Worm (Caenorhabditis elegans) whole organism, L1 larva: Measurements from ENCODE around the gene mlh-1.
A peak's percentile ranks its signal among the peaks of the same experiment; 100 is the strongest.

Source experiments
- C16A3.4 ChIP-seq: fragments of 150-350 bp; optimal IDR thresholded peaks from 2 replicates; lab custom pipeline; 2014; ENCODE audit warnings: missing biosample characterization, missing genetic modification characterization
- C34B4.2 ChIP-seq: sonication (generic microtip); optimal IDR thresholded peaks from 2 replicates; lab custom pipeline; 2017; ENCODE audit warnings: mild to moderate bottlenecking, missing genetic modification characterization, missing compliant biosample characterization
- F16B12.6 ChIP-seq: fragments of 150-350 bp; optimal IDR thresholded peaks from 2 replicates; lab custom pipeline; 2014; ENCODE audit warnings: missing biosample characterization, missing genetic modification characterization
- aha-1 ChIP-seq: fragments of 150-350 bp; optimal IDR thresholded peaks from 2 replicates; lab custom pipeline; 2014; ENCODE audit warnings: missing biosample characterization, missing genetic modification characterization
- ama-1 ChIP-seq: fragments of 150-350 bp; optimal IDR thresholded peaks from 2 replicates; lab custom pipeline; 2014
- ceh-8 ChIP-seq: fragments of 200-800 bp; sonication (Bioruptor generic); optimal IDR thresholded peaks from 2 replicates; lab custom pipeline; 2018; ENCODE audit warnings: mild to moderate bottlenecking, missing genetic modification characterization, moderate library complexity, missing compliant biosample characterization
- ceh-88 ChIP-seq: fragments of 200-800 bp; sonication (Bioruptor generic); IDR thresholded peaks from 2 replicates; pipeline ENCODE4 v1.3.6; 2022; ENCODE audit warnings: missing genetic modification characterization, missing compliant biosample characterization
- ces-1 ChIP-seq: fragments of 150-350 bp; optimal IDR thresholded peaks from 2 replicates; lab custom pipeline; 2014; ENCODE audit warnings: missing biosample characterization, missing genetic modification reagents, missing genetic modification characterization
- dpl-1 ChIP-seq, 3 experiments: fragments of 150-350 bp in 2 of 3; sonication (generic microtip) in 1 of 3; optimal IDR thresholded peaks; 2 replicates each; lab custom pipeline; 2014 to 2017; ENCODE audit warnings: missing biosample characterization in 3 of 3, missing genetic modification characterization in 3 of 3, missing genetic modification reagents in 3 of 3
- efl-1 ChIP-seq, 4 experiments: fragments of 150-350 bp; optimal IDR thresholded peaks in 3 of 4; peaks in 1 of 4; 1 replicate in 1 of 4; 2 replicates in 3 of 4; lab custom pipeline; 2014; ENCODE audit warnings: missing biosample characterization in 2 of 4, missing genetic modification characterization in 2 of 4, missing genetic modification reagents in 2 of 4
- egl-27 ChIP-seq, 2 experiments: fragments of 150-350 bp in 1 of 2; sonication (generic microtip); optimal IDR thresholded peaks; 3 replicates each; lab custom pipeline; 2017 to 2018; ENCODE audit warnings: missing biosample characterization in 2 of 2, missing genetic modification characterization in 2 of 2, missing genetic modification reagents in 2 of 2
- elt-3 ChIP-seq, 6 experiments: fragments of 150-350 bp in 1 of 6; sonication (generic microtip); optimal IDR thresholded peaks; 2 replicates each; lab custom pipeline; 2017 to 2018; ENCODE audit warnings: missing biosample characterization in 6 of 6, missing genetic modification characterization in 6 of 6, inconsistent platforms in 1 of 6
- ets-5 ChIP-seq: fragments of 200-800 bp; sonication (Bioruptor generic); IDR thresholded peaks from 2 replicates; pipeline ENCODE4 v1.3.6; 2022; ENCODE audit warnings: missing genetic modification characterization, missing compliant biosample characterization
- fkh-10 ChIP-seq: sonication (generic microtip); optimal IDR thresholded peaks from 2 replicates; lab custom pipeline; 2017; ENCODE audit warnings: missing biosample characterization, missing genetic modification reagents, missing genetic modification characterization
- fkh-4 ChIP-seq: sonication (generic microtip); optimal IDR thresholded peaks from 2 replicates; lab custom pipeline; 2016; ENCODE audit warnings: missing compliant biosample characterization, missing genetic modification characterization, borderline replicate concordance
- fkh-8 ChIP-seq: sonication (generic microtip); optimal IDR thresholded peaks from 2 replicates; lab custom pipeline; 2016; ENCODE audit warnings: mild to moderate bottlenecking, missing genetic modification characterization, missing compliant biosample characterization
- fos-1 ChIP-seq: fragments of 150-350 bp; optimal IDR thresholded peaks from 2 replicates; lab custom pipeline; 2014; ENCODE audit warnings: missing biosample characterization, missing genetic modification characterization
- hlh-17 ChIP-seq: fragments of 200-800 bp; sonication (Bioruptor generic); optimal IDR thresholded peaks from 2 replicates; lab custom pipeline; 2018; ENCODE audit warnings: missing genetic modification characterization, mild to moderate bottlenecking, missing compliant biosample characterization, moderate library complexity, borderline replicate concordance
- hlh-4 ChIP-seq: sonication (generic microtip); optimal IDR thresholded peaks from 2 replicates; lab custom pipeline; 2016; ENCODE audit warnings: mild to moderate bottlenecking, missing genetic modification characterization, missing compliant biosample characterization
- hpl-2 ChIP-seq: fragments of 150-350 bp; optimal IDR thresholded peaks from 2 replicates; lab custom pipeline; 2014; ENCODE audit warnings: missing biosample characterization, missing genetic modification reagents, missing genetic modification characterization
- irx-1 ChIP-seq: sonication (generic microtip); optimal IDR thresholded peaks from 2 replicates; lab custom pipeline; 2016; ENCODE audit warnings: missing genetic modification characterization, missing compliant biosample characterization
- lin-13 ChIP-seq: fragments of 150-350 bp; optimal IDR thresholded peaks from 2 replicates; lab custom pipeline; 2014; ENCODE audit warnings: missing biosample characterization, missing genetic modification reagents, missing genetic modification characterization
- lin-14 ChIP-seq: fragments of 200-800 bp; sonication (Bioruptor generic); optimal IDR thresholded peaks from 2 replicates; lab custom pipeline; 2018; ENCODE audit warnings: mild to moderate bottlenecking, missing genetic modification characterization, moderate library complexity, missing compliant biosample characterization
- lsy-2 ChIP-seq, 2 experiments: fragments of 150-350 bp; optimal IDR thresholded peaks; 2 replicates each; lab custom pipeline; 2014; ENCODE audit warnings: missing biosample characterization in 2 of 2, missing genetic modification characterization in 2 of 2
- mep-1 ChIP-seq: fragments of 150-350 bp; optimal IDR thresholded peaks from 2 replicates; lab custom pipeline; 2014; ENCODE audit warnings: missing biosample characterization, missing genetic modification characterization
- nhr-11 ChIP-seq: fragments of 150-350 bp; optimal IDR thresholded peaks from 2 replicates; lab custom pipeline; 2014; ENCODE audit warnings: missing biosample characterization, missing genetic modification characterization
- nhr-20 ChIP-seq: sonication (generic microtip); optimal IDR thresholded peaks from 2 replicates; lab custom pipeline; 2016; ENCODE audit warnings: mild to moderate bottlenecking, missing genetic modification characterization, missing compliant biosample characterization
- nhr-237 ChIP-seq: fragments of 150-350 bp; optimal IDR thresholded peaks from 2 replicates; lab custom pipeline; 2014; ENCODE audit warnings: missing biosample characterization, missing genetic modification characterization
- nhr-28 ChIP-seq: fragments of 150-350 bp; optimal IDR thresholded peaks from 2 replicates; lab custom pipeline; 2014; ENCODE audit warnings: missing biosample characterization, missing genetic modification characterization
- nhr-76 ChIP-seq: sonication (generic microtip); optimal IDR thresholded peaks from 2 replicates; lab custom pipeline; 2017; ENCODE audit warnings: missing biosample characterization, missing genetic modification characterization
- nhr-85 ChIP-seq: sonication (generic microtip); peaks from one replicate; lab custom pipeline; 2016; ENCODE audit warnings: missing genetic modification characterization, inconsistent platforms, missing compliant biosample characterization
- pag-3 ChIP-seq: sonication (generic microtip); optimal IDR thresholded peaks from 2 replicates; lab custom pipeline; 2017; ENCODE audit warnings: missing genetic modification characterization, mild to moderate bottlenecking, missing compliant biosample characterization, antibody characterized with exemption, borderline replicate concordance; ENCODE audit not compliant: insufficient read depth
- pax-3 ChIP-seq: fragments of 200-800 bp; sonication (Bioruptor generic); optimal IDR thresholded peaks from 2 replicates; lab custom pipeline; 2018; ENCODE audit warnings: mild to moderate bottlenecking, missing genetic modification characterization, moderate library complexity, missing compliant biosample characterization
- rnt-1 ChIP-seq: sonication (generic microtip); optimal IDR thresholded peaks from 2 replicates; lab custom pipeline; 2016; ENCODE audit warnings: mild to moderate bottlenecking, missing genetic modification characterization, moderate library complexity, missing compliant biosample characterization
- skn-1 ChIP-seq: fragments of 150-350 bp; optimal IDR thresholded peaks from 2 replicates; lab custom pipeline; 2014; ENCODE audit warnings: missing biosample characterization, missing genetic modification characterization
- sup-37 ChIP-seq: fragments of 200-800 bp; sonication (Bioruptor generic); optimal IDR thresholded peaks from 2 replicates; lab custom pipeline; 2018; ENCODE audit warnings: mild to moderate bottlenecking, missing genetic modification characterization, missing compliant biosample characterization
- swsn-7 ChIP-seq: sonication (generic microtip); optimal IDR thresholded peaks from 2 replicates; lab custom pipeline; 2016; ENCODE audit warnings: missing genetic modification characterization, missing compliant biosample characterization
- tbx-2 ChIP-seq: sonication (generic microtip); optimal IDR thresholded peaks from 2 replicates; lab custom pipeline; 2016; ENCODE audit warnings: missing genetic modification characterization, missing compliant biosample characterization
- unc-130 ChIP-seq: fragments of 150-350 bp; optimal IDR thresholded peaks from 2 replicates; lab custom pipeline; 2017; ENCODE audit warnings: missing biosample characterization, missing genetic modification characterization, inconsistent platforms
- unc-30 ChIP-seq: sonication (generic microtip); optimal IDR thresholded peaks from 2 replicates; lab custom pipeline; 2017; ENCODE audit warnings: missing biosample characterization, missing genetic modification characterization
- unc-62 ChIP-seq: fragments of 150-350 bp; optimal IDR thresholded peaks from 2 replicates; lab custom pipeline; 2014; ENCODE audit warnings: missing biosample characterization, missing genetic modification reagents, missing genetic modification characterization
- unc-86 ChIP-seq: sonication (generic microtip); optimal IDR thresholded peaks from 2 replicates; lab custom pipeline; 2016; ENCODE audit warnings: missing genetic modification characterization, missing compliant biosample characterization
- unc-98 ChIP-seq: fragments of 200-800 bp; sonication (Bioruptor generic); IDR thresholded peaks from 2 replicates; pipeline ENCODE4 v1.3.6; 2022; ENCODE audit warnings: missing genetic modification characterization, missing compliant biosample characterization
- zip-4 ChIP-seq: fragments of 200-800 bp; sonication (Bioruptor generic); optimal IDR thresholded peaks from 2 replicates; lab custom pipeline; 2018; ENCODE audit warnings: mild to moderate bottlenecking, missing genetic modification characterization, moderate library complexity, missing compliant biosample characterization
- ztf-4 ChIP-seq: fragments of 150-350 bp; optimal IDR thresholded peaks from 2 replicates; lab custom pipeline; 2014; ENCODE audit warnings: missing biosample characterization, missing genetic modification characterization

mlh-1 gene

ce11 chrIII:13464493-13465362 lies 49.6 kb downstream of the mlh-1 start, which contains the start of gene kel-3 (continued):
- TF ChIP-seq irx-1 (tag; lab: Kevin White, UChicago): no peak
- TF ChIP-seq nhr-20: peak; percentile 75
- peak; percentile 71 for TF ChIP-seq ceh-88 (GFP tag; lab: Robert Waterston, UW)
- peak; percentile 98 for TF ChIP-seq ama-1 (lab: Kevin White, UChicago)
- TF ChIP-seq unc-30 (tag; lab: Kevin White, UChicago): no peak
- no peak for TF ChIP-seq pag-3 (tag; lab: Kevin White, UChicago)
- TF ChIP-seq nhr-237 (tag; lab: Kevin White, UChicago): no peak
- peak; percentile 6 for TF ChIP-seq F16B12.6 (tag; lab: Kevin White, UChicago)
- peak; percentile 53 for TF ChIP-seq fos-1 (tag; lab: Kevin White, UChicago)
- TF ChIP-seq zip-4: peak; percentile 25
- peak; percentile 26 for TF ChIP-seq C16A3.4
- no peak for TF ChIP-seq ceh-8 (GFP tag; lab: Kevin White, UChicago)
- TF ChIP-seq hlh-17 (GFP tag; lab: Kevin White, UChicago): peak; percentile 4
- peak; percentile 83 for TF ChIP-seq rnt-1 (tag; lab: Kevin White, UChicago)
- TF ChIP-seq lin-14 (GFP tag; lab: Kevin White, UChicago): peak; percentile 91
- peak; percentile 36 to 68 (median 42) for TF ChIP-seq dpl-1 (GFP tag; optimal IDR thresholded peaks at IDR 0.05; lab: Kevin White, UChicago)
- peak; percentile 72 for TF ChIP-seq ztf-4
- peak; percentile 49 for TF ChIP-seq nhr-11 (tag; lab: Kevin White, UChicago)
- TF ChIP-seq efl-1 (optimal IDR thresholded peaks at IDR 0.05; lab: Kevin White, UChicago): peak; percentile 33 to 47
- TF ChIP-seq efl-1 (GFP tag; optimal IDR thresholded peaks at IDR 0.05 in 1 of 2; lab: Kevin White, UChicago): peak; percentile 31 to 95
- TF ChIP-seq unc-86 (tag; lab: Kevin White, UChicago): peak; percentile 16
- TF ChIP-seq pax-3 (tag; lab: Kevin White, UChicago): peak; percentile 76
- no peak for TF ChIP-seq unc-62
- TF ChIP-seq aha-1 (tag; lab: Kevin White, UChicago): no peak
- TF ChIP-seq fkh-10 (GFP tag; lab: Kevin White, UChicago): no peak

ce11 chrIII:13462965-13463783 lies 51.2 kb downstream of the mlh-1 start, which contains the start of gene ant-1.1:
TSS of gene ant-1.1 (plus strand) at chrIII:13463163.
- TF ChIP-seq skn-1 (tag; lab: Kevin White, UChicago) (peak; percentile 94), unc-130 (tag; lab: Kevin White, UChicago) (peak; percentile 90), zip-4 (peak; percentile 87), fkh-4 (tag; lab: Kevin White, UChicago) (no peak), fkh-10 (GFP tag; lab: Kevin White, UChicago) (peak; percentile 70), hlh-17 (GFP tag; lab: Kevin White, UChicago) (no peak), nhr-28 (no peak), fkh-8 (tag; lab: Kevin White, UChicago) (peak; percentile 98), swsn-7 (peak; percentile 95), hlh-4 (peak; percentile 37), nhr-76 (tag; lab: Kevin White, UChicago) (no peak), ets-5 (no peak), irx-1 (tag; lab: Kevin White, UChicago) (peak; percentile 77), sup-37 (peak; percentile 87), C34B4.2 (tag; lab: Kevin White, UChicago) (peak; percentile 100), hpl-2 (GFP tag; lab: Kevin White, UChicago) (peak; percentile 2), mep-1 (tag; lab: Kevin White, UChicago) (peak; percentile 92), nhr-85 (tag; lab: Kevin White, UChicago) (peak; percentile 96), egl-27 (tag; optimal IDR thresholded peaks at IDR 0.05; lab: Kevin White, UChicago) (peak in 1 of 2 experiments; percentile 32), ces-1 (no peak), ztf-4 (peak; percentile 85), C16A3.4 (peak; percentile 94), lin-13 (GFP tag; lab: Kevin White, UChicago) (peak; percentile 96), pax-3 (tag; lab: Kevin White, UChicago) (peak; percentile 96), unc-98 (GFP tag; lab: Robert Waterston, UW) (peak; percentile 67; the same call in 1 of the 2 replicates), elt-3 (tag; optimal IDR thresholded peaks at IDR 0.05; lab: Kevin White, UChicago) (peak in 5 of 6 experiments; percentile 39 to 86 (median 60)), unc-62 (no peak), fos-1 (tag; lab: Kevin White, UChicago) (peak; percentile 72), tbx-2 (tag; lab: Kevin White, UChicago) (peak; percentile 96), lsy-2 (tag; optimal IDR thresholded peaks at IDR 0.05; lab: Kevin White, UChicago) (peak; percentile 99)
